Worm (Caenorhabditis elegans) whole organism, L4 larva: ENCODE data around the gene unc-25.
A peak's percentile ranks its signal among the peaks of the same experiment; 100 is the strongest.

ENCODE experiments used
- F37D6.2 ChIP-seq: sonication (generic microtip); optimal IDR thresholded peaks from 2 replicates; lab custom pipeline; 2016; ENCODE audit warnings: mild to moderate bottlenecking, missing genetic modification characterization, missing compliant biosample characterization
- F49E8.2 ChIP-seq: sonication (generic microtip); optimal IDR thresholded peaks from 2 replicates; lab custom pipeline; 2016; ENCODE audit warnings: missing compliant biosample characterization, mild to moderate bottlenecking, missing genetic modification characterization, borderline replicate concordance
- R02D3.7 ChIP-seq: fragments of 150-350 bp; sonication (generic microtip); optimal IDR thresholded peaks from 3 replicates; lab custom pipeline; 2014; ENCODE audit warnings: missing biosample characterization, missing genetic modification characterization
- T20F7.1 ChIP-seq: fragments of 200-800 bp; sonication (Bioruptor generic); optimal IDR thresholded peaks from 2 replicates; lab custom pipeline; 2018; ENCODE audit warnings: mild to moderate bottlenecking, missing genetic modification characterization, missing compliant biosample characterization
- Y5F2A.4 ChIP-seq: fragments of 200-800 bp; sonication (Bioruptor generic); optimal IDR thresholded peaks from 2 replicates; lab custom pipeline; 2018; ENCODE audit warnings: mild to moderate bottlenecking, missing genetic modification characterization, missing compliant biosample characterization
- ZK337.2 ChIP-seq: fragments of 200-800 bp; sonication (Bioruptor generic); IDR thresholded peaks from 2 replicates; pipeline ENCODE4 v1.3.6; 2022; ENCODE audit warnings: missing genetic modification reagents, missing genetic modification characterization, missing compliant biosample characterization
- aha-1 ChIP-seq: fragments of 150-350 bp; peaks from one replicate; lab custom pipeline; 2014; ENCODE audit warnings: missing biosample characterization, missing genetic modification characterization
- attf-4 ChIP-seq: sonication (generic microtip); optimal IDR thresholded peaks from 3 replicates; lab custom pipeline; 2017; ENCODE audit warnings: missing biosample characterization, missing genetic modification characterization
- ceh-20 ChIP-seq: fragments of 200-800 bp; sonication (Bioruptor generic); IDR thresholded peaks from 2 replicates; pipeline ENCODE4 v1.3.6; 2022; ENCODE audit warnings: missing genetic modification reagents, missing genetic modification characterization, missing compliant biosample characterization
- ceh-32 ChIP-seq: sonication (generic microtip); optimal IDR thresholded peaks from 2 replicates; lab custom pipeline; 2016; ENCODE audit warnings: mild to moderate bottlenecking, missing genetic modification characterization, missing compliant biosample characterization; ENCODE audit not compliant: poor library complexity
- ceh-44 ChIP-seq: fragments of 200-800 bp; sonication (Bioruptor generic); IDR thresholded peaks from 2 replicates; pipeline ENCODE4 v1.3.6; 2022; ENCODE audit warnings: missing genetic modification reagents, missing genetic modification characterization, missing compliant biosample characterization
- ces-1 ChIP-seq: fragments of 150-350 bp; sonication (generic microtip); optimal IDR thresholded peaks from 4 replicates; lab custom pipeline; 2014; ENCODE audit warnings: missing biosample characterization, missing genetic modification reagents, missing genetic modification characterization
- cey-2 ChIP-seq: sonication (generic microtip); optimal IDR thresholded peaks from 3 replicates; lab custom pipeline; 2017; ENCODE audit warnings: missing genetic modification characterization, mild to moderate bottlenecking, missing compliant biosample characterization, antibody characterized with exemption, borderline replicate concordance; ENCODE audit not compliant: insufficient read depth
- daf-16 ChIP-seq, 3 experiments: sonication (generic microtip); optimal IDR thresholded peaks; 2 replicates each; lab custom pipeline; 2016 to 2017; ENCODE audit warnings: missing genetic modification characterization in 3 of 3, missing genetic modification reagents in 3 of 3, mild to moderate bottlenecking in 2 of 3, missing compliant biosample characterization in 2 of 3, missing biosample characterization in 1 of 3, moderate library complexity in 1 of 3
- daf-19 ChIP-seq: fragments of 200-800 bp; sonication (Bioruptor generic); conservative IDR thresholded peaks from 2 replicates; pipeline ENCODE4 v1.3.6; 2022; ENCODE audit warnings: missing genetic modification characterization, missing compliant biosample characterization
- dmd-6 ChIP-seq: fragments of 200-800 bp; sonication (Bioruptor generic); IDR thresholded peaks from 2 replicates; pipeline ENCODE4 v1.3.6; 2022; ENCODE audit warnings: missing genetic modification reagents, missing genetic modification characterization, missing compliant biosample characterization
- dmd-8 ChIP-seq: fragments of 200-800 bp; sonication (Bioruptor generic); IDR thresholded peaks from 2 replicates; pipeline ENCODE4 v1.3.6; 2022; ENCODE audit warnings: missing genetic modification characterization, missing compliant biosample characterization
- duxl-1 ChIP-seq: sonication (generic microtip); optimal IDR thresholded peaks from 2 replicates; lab custom pipeline; 2016; ENCODE audit warnings: mild to moderate bottlenecking, missing genetic modification characterization, moderate library complexity, missing compliant biosample characterization; ENCODE audit not compliant: poor library complexity
- dve-1 ChIP-seq: sonication (generic microtip); optimal IDR thresholded peaks from 2 replicates; lab custom pipeline; 2017; ENCODE audit warnings: antibody characterized with exemption, mild to moderate bottlenecking, missing genetic modification characterization, missing compliant biosample characterization; ENCODE audit not compliant: insufficient read depth
- egl-27 ChIP-seq: sonication (generic microtip); optimal IDR thresholded peaks from 3 replicates; lab custom pipeline; 2017; ENCODE audit warnings: missing biosample characterization, missing genetic modification reagents, missing genetic modification characterization
- egl-43 ChIP-seq: fragments of 200-800 bp; sonication (Bioruptor generic); IDR thresholded peaks from 2 replicates; pipeline ENCODE4 v1.3.6; 2022; ENCODE audit warnings: missing genetic modification reagents, missing genetic modification characterization, missing compliant biosample characterization
- fos-1 ChIP-seq: fragments of 150-350 bp; optimal IDR thresholded peaks from 2 replicates; lab custom pipeline; 2014; ENCODE audit warnings: missing biosample characterization, missing genetic modification characterization
- hlh-11 ChIP-seq: fragments of 200-800 bp; sonication (Bioruptor generic); optimal IDR thresholded peaks from 2 replicates; lab custom pipeline; 2018; ENCODE audit warnings: mild to moderate bottlenecking, missing genetic modification characterization, missing compliant biosample characterization
- lin-1 ChIP-seq: fragments of 200-800 bp; sonication (Bioruptor generic); IDR thresholded peaks from 2 replicates; pipeline ENCODE4 v1.3.6; 2022; ENCODE audit warnings: missing genetic modification reagents, missing genetic modification characterization, missing compliant biosample characterization
- lin-15B ChIP-seq: fragments of 150-350 bp; sonication (generic microtip); optimal IDR thresholded peaks from 3 replicates; lab custom pipeline; 2014; ENCODE audit warnings: missing biosample characterization, missing genetic modification characterization
- lin-39 ChIP-seq: fragments of 150-350 bp; optimal IDR thresholded peaks from 2 replicates; lab custom pipeline; 2014; ENCODE audit warnings: missing biosample characterization, missing genetic modification reagents, missing genetic modification characterization
- lsy-2 ChIP-seq, 2 experiments: fragments of 150-350 bp in 1 of 2; sonication (generic microtip) in 1 of 2; optimal IDR thresholded peaks; 2 replicates each; lab custom pipeline; 2014 to 2017; ENCODE audit warnings: missing biosample characterization in 2 of 2, missing genetic modification characterization in 2 of 2
- madf-5 ChIP-seq, 2 experiments: fragments of 200-800 bp; sonication (Bioruptor generic); IDR thresholded peaks; 2 replicates each; pipeline ENCODE4 v1.3.6; 2022; ENCODE audit warnings: missing compliant biosample characterization in 2 of 2, missing genetic modification characterization in 2 of 2
- madf-9 ChIP-seq: fragments of 200-800 bp; sonication (Bioruptor generic); conservative IDR thresholded peaks from 2 replicates; pipeline ENCODE4 v1.3.6; 2022; ENCODE audit warnings: missing genetic modification reagents, missing genetic modification characterization, missing compliant biosample characterization
- mep-1 ChIP-seq: fragments of 150-350 bp; sonication (generic microtip); optimal IDR thresholded peaks from 3 replicates; lab custom pipeline; 2014; ENCODE audit warnings: missing biosample characterization, missing genetic modification characterization
- nhr-102 ChIP-seq: sonication (generic microtip); optimal IDR thresholded peaks from 2 replicates; lab custom pipeline; 2016; ENCODE audit warnings: mild to moderate bottlenecking, missing genetic modification characterization, moderate library complexity, missing compliant biosample characterization
- nhr-11 ChIP-seq: fragments of 150-350 bp; optimal IDR thresholded peaks from 2 replicates; lab custom pipeline; 2014; ENCODE audit warnings: missing biosample characterization, missing genetic modification characterization
- nhr-111 ChIP-seq: fragments of 200-800 bp; sonication (Bioruptor generic); optimal IDR thresholded peaks from 2 replicates; lab custom pipeline; 2018; ENCODE audit warnings: mild to moderate bottlenecking, missing genetic modification characterization, missing compliant biosample characterization
- nhr-25 ChIP-seq: sonication (generic microtip); optimal IDR thresholded peaks from 2 replicates; lab custom pipeline; 2017; ENCODE audit warnings: missing genetic modification characterization, mild to moderate bottlenecking, missing compliant biosample characterization, antibody characterized with exemption, moderate library complexity, borderline replicate concordance; ENCODE audit not compliant: insufficient read depth
- nhr-28 ChIP-seq: fragments of 150-350 bp; optimal IDR thresholded peaks from 2 replicates; lab custom pipeline; 2014; ENCODE audit warnings: missing biosample characterization, missing genetic modification characterization
- nhr-41 ChIP-seq: fragments of 200-800 bp; sonication (Bioruptor generic); IDR thresholded peaks from 2 replicates; pipeline ENCODE4 v1.3.6; 2022; ENCODE audit warnings: missing genetic modification reagents, missing genetic modification characterization, missing compliant biosample characterization
- nhr-48 ChIP-seq: sonication (generic microtip); optimal IDR thresholded peaks from 2 replicates; lab custom pipeline; 2016; ENCODE audit warnings: mild to moderate bottlenecking, missing genetic modification characterization, missing compliant biosample characterization
- nhr-6 ChIP-seq: fragments of 150-350 bp; optimal IDR thresholded peaks from 2 replicates; lab custom pipeline; 2014; ENCODE audit warnings: missing biosample characterization, missing genetic modification characterization
- php-3 ChIP-seq: fragments of 200-800 bp; sonication (Bioruptor generic); IDR thresholded peaks from 2 replicates; pipeline ENCODE4 v1.3.6; 2022; ENCODE audit warnings: missing genetic modification reagents, missing genetic modification characterization, missing compliant biosample characterization
- pqm-1 ChIP-seq: sonication (generic microtip); optimal IDR thresholded peaks from 2 replicates; lab custom pipeline; 2017; ENCODE audit warnings: missing biosample characterization, missing genetic modification characterization
- set-16 ChIP-seq: fragments of 200-800 bp; sonication (Bioruptor generic); IDR thresholded peaks from 2 replicates; pipeline ENCODE4 v1.3.6; 2022; ENCODE audit warnings: missing genetic modification reagents, missing genetic modification characterization, missing compliant biosample characterization
- tag-97 ChIP-seq: fragments of 200-800 bp; sonication (Bioruptor generic); IDR thresholded peaks from 2 replicates; pipeline ENCODE4 v1.3.6; 2022; ENCODE audit warnings: missing genetic modification characterization, missing compliant biosample characterization
- tra-1 ChIP-seq: fragments of 200-800 bp; sonication (Bioruptor generic); IDR thresholded peaks from 2 replicates; pipeline ENCODE4 v1.3.6; 2022; ENCODE audit warnings: missing genetic modification reagents, missing genetic modification characterization, missing compliant biosample characterization
- unc-62 ChIP-seq, 3 experiments: fragments of 150-350 bp in 1 of 3; sonication (generic microtip); optimal IDR thresholded peaks in 2 of 3; peaks in 1 of 3; 1 replicate in 1 of 3; 2 replicates in 2 of 3; lab custom pipeline; 2014 to 2017; ENCODE audit warnings: missing biosample characterization in 3 of 3, missing genetic modification characterization in 3 of 3, missing genetic modification reagents in 3 of 3, missing genotype in 1 of 3
- vab-7 ChIP-seq: fragments of 200-800 bp; sonication (Bioruptor generic); IDR thresholded peaks from 2 replicates; pipeline ENCODE4 v1.3.6; 2022; ENCODE audit warnings: missing genetic modification reagents, missing genetic modification characterization, missing compliant biosample characterization
- zfp-2 ChIP-seq: sonication (generic microtip); optimal IDR thresholded peaks from 2 replicates; lab custom pipeline; 2016; ENCODE audit warnings: mild to moderate bottlenecking, missing genetic modification characterization, missing compliant biosample characterization
- zip-11 ChIP-seq: fragments of 200-800 bp; sonication (Bioruptor generic); IDR thresholded peaks from 2 replicates; pipeline ENCODE4 v1.3.6; 2022; ENCODE audit warnings: missing genetic modification characterization, missing compliant biosample characterization
- zip-2 ChIP-seq: fragments of 150-350 bp; optimal IDR thresholded peaks from 2 replicates; lab custom pipeline; 2014; ENCODE audit warnings: missing biosample characterization, missing genetic modification characterization
- ztf-11 ChIP-seq: fragments of 150-350 bp; optimal IDR thresholded peaks from 2 replicates; lab custom pipeline; 2014; ENCODE audit warnings: missing biosample characterization, missing genetic modification characterization

unc-25 gene

ce11 chrIII:12967437-12968043 is 25.1 kb downstream of the unc-25 start:
- TF ChIP-seq ZK337.2 (no peak), T20F7.1 (GFP tag; lab: Kevin White, UChicago) (no peak), Y5F2A.4 (GFP tag; lab: Kevin White, UChicago) (no peak), madf-9 (GFP tag; lab: Robert Waterston, UW) (no peak), daf-19 (GFP tag; lab: Robert Waterston, UW) (no peak), vab-7 (no peak), zip-11 (no peak), tra-1 (GFP tag; lab: Robert Waterston, UW) (no peak), lin-1 (GFP tag; lab: Robert Waterston, UW) (no peak), F49E8.2 (tag; lab: Kevin White, UChicago) (peak; percentile 24), zip-2 (tag; lab: Kevin White, UChicago) (no peak), ztf-11 (no peak), duxl-1 (tag; lab: Kevin White, UChicago) (no peak), lsy-2 (tag; optimal IDR thresholded peaks at IDR 0.05; lab: Kevin White, UChicago) (peak in 1 of 2 experiments; percentile 44), ces-1 (GFP tag; lab: Kevin White, UChicago) (no peak), cey-2 (tag; lab: Kevin White, UChicago) (no peak), lin-15B (tag; lab: Kevin White, UChicago) (no peak), zfp-2 (tag; lab: Kevin White, UChicago) (no peak), attf-4 (tag; lab: Kevin White, UChicago) (no peak), ceh-20 (GFP tag; lab: Robert Waterston, UW) (no peak), set-16 (no peak), nhr-111 (no peak), lin-39 (tag; lab: Kevin White, UChicago) (no peak), daf-16 (GFP tag; optimal IDR thresholded peaks at IDR 0.05; lab: Kevin White, UChicago) (no peak), daf-16 (tag; optimal IDR thresholded peaks at IDR 0.05; lab: Kevin White, UChicago) (peak; percentile 8), unc-62 (GFP tag; optimal IDR thresholded peaks at IDR 0.05 in 1 of 2; lab: Kevin White, UChicago) (no peak), unc-62 (tag; optimal IDR thresholded peaks at IDR 0.05; lab: Kevin White, UChicago) (no peak), nhr-48 (tag; lab: Kevin White, UChicago) (no peak), nhr-28 (tag; lab: Kevin White, UChicago) (peak; percentile 31), php-3 (GFP tag; lab: Robert Waterston, UW) (peak; percentile 61), nhr-6 (tag; lab: Kevin White, UChicago) (no peak), egl-43 (GFP tag; lab: Robert Waterston, UW) (no peak), dmd-8 (GFP tag; lab: Robert Waterston, UW) (no peak), mep-1 (tag; lab: Kevin White, UChicago) (peak; percentile 38), dve-1 (peak; percentile 70), fos-1 (tag; lab: Kevin White, UChicago) (no peak), hlh-11 (peak; percentile 24), nhr-102 (tag; lab: Kevin White, UChicago) (no peak), nhr-41 (no peak), tag-97 (GFP tag; lab: Robert Waterston, UW) (no peak), R02D3.7 (tag; lab: Kevin White, UChicago) (no peak), pqm-1 (tag; lab: Kevin White, UChicago) (peak; percentile 57), F37D6.2 (tag; lab: Kevin White, UChicago) (no peak), aha-1 (tag; lab: Kevin White, UChicago) (no peak), ceh-44 (no peak), ceh-32 (tag; lab: Kevin White, UChicago) (no peak), egl-27 (tag; lab: Kevin White, UChicago) (no peak), nhr-11 (tag; lab: Kevin White, UChicago) (no peak), dmd-6 (GFP tag; lab: Robert Waterston, UW) (peak; percentile 57), nhr-25 (no peak), madf-5 (GFP tag; IDR thresholded peaks at IDR 0.05; lab: Robert Waterston, UW) (no peak)
